Worm (Caenorhabditis elegans) whole organism, mixed stage, embryonic: ENCODE results near the gene T02E9.5.

Source experiments
- M03D4.4 ChIP-seq: sonication (generic microtip); optimal IDR thresholded peaks from 2 replicates; lab custom pipeline; 2017; ENCODE audit warnings: mild to moderate bottlenecking, missing genetic modification characterization, missing compliant biosample characterization
- ceh-39 ChIP-seq: fragments of 150-350 bp; optimal IDR thresholded peaks from 2 replicates; lab custom pipeline; 2014; ENCODE audit warnings: missing biosample characterization, missing genetic modification characterization
- ceh-83 ChIP-seq: fragments of 200-800 bp; sonication (Bioruptor generic); optimal IDR thresholded peaks from 2 replicates; lab custom pipeline; 2018; ENCODE audit warnings: mild to moderate bottlenecking, missing genetic modification characterization, missing compliant biosample characterization
- ces-1 ChIP-seq: fragments of 150-350 bp; optimal IDR thresholded peaks from 2 replicates; lab custom pipeline; 2014; ENCODE audit warnings: missing biosample characterization, missing genetic modification reagents, missing genetic modification characterization
- cnd-1 ChIP-seq: fragments of 200-800 bp; sonication (Bioruptor generic); optimal IDR thresholded peaks from 2 replicates; lab custom pipeline; 2018; ENCODE audit warnings: mild to moderate bottlenecking, missing genetic modification characterization, missing compliant biosample characterization
- elt-1 ChIP-seq: sonication (generic microtip); optimal IDR thresholded peaks from 2 replicates; lab custom pipeline; 2017; ENCODE audit warnings: missing genetic modification characterization, mild to moderate bottlenecking, missing compliant biosample characterization, antibody characterized with exemption, moderate library complexity, borderline replicate concordance; ENCODE audit not compliant: insufficient read depth
- elt-3 ChIP-seq: fragments of 150-350 bp; optimal IDR thresholded peaks from 2 replicates; lab custom pipeline; 2014; ENCODE audit warnings: missing biosample characterization, missing genetic modification characterization
- flh-1 ChIP-seq: fragments of 200-800 bp; sonication (Bioruptor generic); optimal IDR thresholded peaks from 2 replicates; lab custom pipeline; 2018; ENCODE audit warnings: mild to moderate bottlenecking, missing genetic modification characterization, moderate library complexity, missing compliant biosample characterization
- ham-2 ChIP-seq: fragments of 200-800 bp; sonication (Bioruptor generic); optimal IDR thresholded peaks from 2 replicates; lab custom pipeline; 2018; ENCODE audit warnings: mild to moderate bottlenecking, missing genetic modification characterization, missing compliant biosample characterization
- hlh-1 ChIP-seq: fragments of 150-350 bp; optimal IDR thresholded peaks from 2 replicates; lab custom pipeline; 2014; ENCODE audit warnings: missing biosample characterization, missing genetic modification reagents, missing genetic modification characterization
- lin-13 ChIP-seq: fragments of 150-350 bp; optimal IDR thresholded peaks from 2 replicates; lab custom pipeline; 2014; ENCODE audit warnings: missing biosample characterization, missing genetic modification characterization
- lin-32 ChIP-seq: fragments of 200-800 bp; sonication (Bioruptor generic); optimal IDR thresholded peaks from 2 replicates; lab custom pipeline; 2018; ENCODE audit warnings: mild to moderate bottlenecking, missing genetic modification characterization, missing compliant biosample characterization
- lsy-2 ChIP-seq: fragments of 150-350 bp; optimal IDR thresholded peaks from 2 replicates; lab custom pipeline; 2014; ENCODE audit warnings: missing biosample characterization, missing genetic modification characterization
- mab-5 ChIP-seq: fragments of 150-350 bp; optimal IDR thresholded peaks from 2 replicates; lab custom pipeline; 2014; ENCODE audit warnings: missing biosample characterization, missing genetic modification characterization
- nhr-12 ChIP-seq: fragments of 150-350 bp; optimal IDR thresholded peaks from 2 replicates; lab custom pipeline; 2014; ENCODE audit warnings: missing biosample characterization, missing genetic modification characterization
- nhr-2 ChIP-seq: fragments of 150-350 bp; optimal IDR thresholded peaks from 2 replicates; lab custom pipeline; 2014; ENCODE audit warnings: missing biosample characterization, missing genetic modification characterization
- nhr-237 ChIP-seq: fragments of 150-350 bp; optimal IDR thresholded peaks from 2 replicates; lab custom pipeline; 2014; ENCODE audit warnings: missing biosample characterization, missing genetic modification characterization
- nhr-28 ChIP-seq: fragments of 150-350 bp; optimal IDR thresholded peaks from 2 replicates; lab custom pipeline; 2014; ENCODE audit warnings: missing biosample characterization, missing genetic modification characterization
- nhr-76 ChIP-seq: sonication (generic microtip); optimal IDR thresholded peaks from 2 replicates; lab custom pipeline; 2017; ENCODE audit warnings: missing biosample characterization, missing genetic modification characterization
- pha-4 ChIP-seq: fragments of 150-350 bp; optimal IDR thresholded peaks from 2 replicates; lab custom pipeline; 2018; ENCODE audit warnings: missing biosample characterization, missing genetic modification reagents, missing genetic modification characterization
- sem-2 ChIP-seq: fragments of 200-800 bp; sonication (Bioruptor generic); optimal IDR thresholded peaks from 2 replicates; lab custom pipeline; 2018; ENCODE audit warnings: mild to moderate bottlenecking, missing genetic modification characterization, missing compliant biosample characterization
- snpc-4 ChIP-seq: fragments of 150-350 bp; optimal IDR thresholded peaks from 2 replicates; lab custom pipeline; 2014; ENCODE audit warnings: missing biosample characterization, missing genetic modification characterization
- sptf-1 ChIP-seq: sonication (generic microtip); optimal IDR thresholded peaks from 2 replicates; lab custom pipeline; 2017; ENCODE audit warnings: mild to moderate bottlenecking, missing genetic modification characterization, moderate library complexity, missing compliant biosample characterization
- unc-120 ChIP-seq: sonication (generic microtip); optimal IDR thresholded peaks from 2 replicates; lab custom pipeline; 2017; ENCODE audit warnings: missing genetic modification characterization, missing compliant biosample characterization; ENCODE audit not compliant: poor library complexity, severe bottlenecking
- unc-39 ChIP-seq: fragments of 150-350 bp; optimal IDR thresholded peaks from 2 replicates; lab custom pipeline; 2014; ENCODE audit warnings: missing biosample characterization, missing genetic modification characterization
- zip-8 ChIP-seq: fragments of 150-350 bp; optimal IDR thresholded peaks from 2 replicates; lab custom pipeline; 2014; ENCODE audit warnings: missing biosample characterization, missing genetic modification characterization
- ztf-11 ChIP-seq: fragments of 150-350 bp; optimal IDR thresholded peaks from 2 replicates; lab custom pipeline; 2014; ENCODE audit warnings: missing biosample characterization, missing genetic modification characterization

T02E9.5 gene

DNA sequence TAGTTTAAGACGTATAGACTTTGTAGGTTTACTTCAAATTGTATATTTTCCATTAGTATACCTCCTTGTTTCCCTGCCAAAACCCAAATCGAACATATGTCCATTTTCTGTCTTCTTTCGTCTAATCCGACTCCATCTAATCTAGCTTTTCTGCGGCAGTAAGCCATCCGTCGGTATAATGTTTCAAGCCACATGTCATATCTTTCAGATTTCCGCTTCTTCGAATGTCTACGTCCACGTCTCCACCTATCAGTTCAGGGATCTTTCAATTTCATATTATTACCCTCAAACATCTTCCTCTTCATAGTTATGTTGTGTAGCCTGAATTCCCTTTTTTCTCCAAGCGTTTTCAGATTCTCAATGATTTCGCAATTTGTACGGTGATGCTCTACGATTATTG is 2.1 kb downstream of the T02E9.5 start:
- TF ChIP-seq mab-5 (tag; lab: Kevin White, UChicago), result no peak
- TF ChIP-seq elt-1 (tag; lab: Kevin White, UChicago), result peak; percentile 76

ce11 chrV:11344816-11345336 is 2.8 kb downstream of the T02E9.5 start:
- TF ChIP-seq elt-3 (tag; lab: Kevin White, UChicago) (no peak), cnd-1 (tag; lab: Kevin White, UChicago) (peak; percentile 3), ces-1 (GFP tag; lab: Kevin White, UChicago) (peak; percentile 22), nhr-2 (peak; percentile 10), sptf-1 (tag; lab: Kevin White, UChicago) (peak; percentile 13), ham-2 (GFP tag; lab: Kevin White, UChicago) (no peak)

DNA sequence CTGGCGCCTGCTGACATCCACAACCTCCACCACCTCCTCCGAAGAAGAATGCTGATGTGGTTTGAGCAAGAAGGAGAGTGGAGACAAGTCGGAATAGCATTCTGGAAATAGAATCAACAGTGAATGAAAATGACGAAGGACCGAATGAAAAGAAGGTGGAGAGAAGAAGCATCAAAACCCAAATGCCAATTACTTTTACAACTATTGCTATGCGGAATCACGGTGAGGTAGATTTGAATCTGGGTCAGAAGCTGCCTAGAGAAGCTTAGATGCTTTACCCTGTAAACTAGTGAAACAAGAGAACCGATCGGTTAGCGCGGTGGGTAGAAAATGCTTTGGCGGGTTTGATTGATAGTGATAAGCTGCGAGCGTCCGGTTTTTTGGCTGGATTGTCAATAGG is 4.9 kb downstream of the T02E9.5 start, which contains the start of gene grl-7:
TSS of gene grl-7 (minus strand) at position 101 of the 400 bp plus-strand sequence.
- TF ChIP-seq unc-120 (tag; lab: Kevin White, UChicago) (no peak), sem-2 (GFP tag; lab: Kevin White, UChicago) (no peak), M03D4.4 (tag; lab: Kevin White, UChicago) (no peak), nhr-237 (tag; lab: Kevin White, UChicago) (no peak), ceh-39 (no peak), lin-13 (tag; lab: Kevin White, UChicago) (no peak), pha-4 (tag; lab: Kevin White, UChicago) (no peak), nhr-12 (no peak), nhr-76 (no peak), elt-1 (tag; lab: Kevin White, UChicago) (no peak), cnd-1 (tag; lab: Kevin White, UChicago) (no peak), ces-1 (GFP tag; lab: Kevin White, UChicago) (no peak), ham-2 (GFP tag; lab: Kevin White, UChicago) (no peak), lsy-2 (tag; lab: Kevin White, UChicago) (no peak)

DNA sequence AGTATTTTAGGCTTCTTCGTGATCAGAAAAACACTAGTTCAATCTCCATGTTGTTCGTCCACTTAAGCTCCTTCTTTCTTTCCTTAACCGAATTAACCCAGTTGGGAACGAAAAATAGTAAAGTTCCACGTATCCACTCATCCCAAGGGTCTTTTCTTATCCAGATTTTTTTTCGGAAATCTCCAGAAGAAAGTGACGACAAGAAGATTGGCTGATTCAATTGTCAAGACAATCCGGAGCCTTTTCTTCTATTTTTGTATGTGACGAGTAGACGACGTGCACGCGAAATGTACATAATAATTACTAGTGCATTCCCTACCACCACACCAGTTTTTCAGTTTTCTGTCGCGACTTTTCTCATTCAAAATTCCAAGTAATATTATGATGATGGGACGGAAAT is 9.2 kb downstream of the T02E9.5 start:
- TF ChIP-seq zip-8 (tag; lab: Kevin White, UChicago) (no peak), ces-1 (GFP tag; lab: Kevin White, UChicago) (peak; percentile 19)

DNA sequence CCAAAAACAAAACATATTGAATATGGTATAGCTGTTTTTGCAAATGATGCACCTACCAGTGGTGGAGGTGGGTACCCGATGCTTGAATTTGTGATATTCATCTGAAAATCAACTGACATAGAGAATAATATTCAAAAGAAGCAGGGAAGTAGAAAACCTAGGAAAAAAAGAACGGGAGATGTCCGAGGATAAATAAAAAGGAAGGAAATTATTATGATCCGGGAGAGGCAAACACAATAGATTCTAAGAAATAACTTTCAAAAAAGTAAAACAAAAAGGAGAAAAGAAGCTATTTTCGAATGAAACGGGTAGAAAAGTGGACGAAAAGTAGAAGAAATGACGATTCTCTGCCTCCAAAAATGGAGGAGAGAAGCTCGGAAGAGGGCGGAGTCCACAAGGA is 10.9 kb downstream of the T02E9.5 start, which contains the start of gene npr-25:
TSS of gene npr-25 (minus strand) at position 101 of the 400 bp plus-strand sequence.
- TF ChIP-seq flh-1 (GFP tag; lab: Kevin White, UChicago), result no peak
- TF ChIP-seq lsy-2 (tag; lab: Kevin White, UChicago), result no peak
- TF ChIP-seq elt-3 (tag; lab: Kevin White, UChicago), result no peak
- no peak for TF ChIP-seq pha-4 (tag; lab: Kevin White, UChicago)
- TF ChIP-seq, all 35 proteins: peak for 0

ce11 chrV:11354264-11354663 is 12.2 kb downstream of the T02E9.5 start:
- TF ChIP-seq elt-1 (tag; lab: Kevin White, UChicago) (no peak), ces-1 (GFP tag; lab: Kevin White, UChicago) (peak; percentile 52)

DNA sequence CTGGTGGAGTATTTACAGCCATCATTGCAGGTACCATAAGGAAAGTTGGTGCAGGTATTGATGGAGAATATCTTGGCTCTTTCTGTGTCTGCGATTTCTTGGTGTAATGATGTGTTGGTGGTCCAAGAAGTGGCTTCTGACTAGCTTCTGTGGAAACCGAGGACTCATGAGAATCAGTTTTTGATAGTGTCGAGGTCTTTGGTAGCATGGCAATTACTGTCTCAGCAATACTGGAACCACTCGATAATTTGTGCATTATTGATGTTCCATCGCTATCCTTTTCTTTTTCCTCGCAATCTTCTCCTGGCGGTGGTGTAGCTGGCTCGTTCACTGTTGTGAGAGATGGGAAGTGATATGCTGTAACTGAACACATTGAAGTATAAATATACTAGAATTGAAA is 21.5 kb downstream of the T02E9.5 start:
- no peak for TF ChIP-seq cnd-1 (tag; lab: Kevin White, UChicago)
- TF ChIP-seq nhr-12, result no peak
- TF ChIP-seq lsy-2 (tag; lab: Kevin White, UChicago), result no peak
- TF ChIP-seq nhr-28 (tag; lab: Kevin White, UChicago), result no peak
- TF ChIP-seq hlh-1, result no peak
- TF ChIP-seq snpc-4 (tag; lab: Kevin White, UChicago), result no peak
- no peak for TF ChIP-seq ceh-83 (GFP tag; lab: Kevin White, UChicago)
- no peak for TF ChIP-seq nhr-2
- no peak for TF ChIP-seq lin-32 (GFP tag; lab: Kevin White, UChicago)
- no peak for TF ChIP-seq ces-1 (GFP tag; lab: Kevin White, UChicago)
- no peak for TF ChIP-seq ztf-11 (tag; lab: Kevin White, UChicago)
- TF ChIP-seq unc-120 (tag; lab: Kevin White, UChicago), result no peak
- no peak for TF ChIP-seq nhr-76
- no peak for TF ChIP-seq pha-4 (tag; lab: Kevin White, UChicago)
- TF ChIP-seq ceh-39, result no peak
- TF ChIP-seq unc-39 (tag; lab: Kevin White, UChicago), result no peak
- no peak for TF ChIP-seq elt-3 (tag; lab: Kevin White, UChicago)
- TF ChIP-seq, all 35 proteins: peak for 0
